Fruit fly (Drosophila melanogaster) whole organism, larva: ENCODE measurements around the gene CTCF.

Source experiments
- noc ChIP-seq: fragments of 200-800 bp; sonication (Bioruptor generic); optimal IDR thresholded peaks from 3 replicates; lab custom pipeline; 2019; ENCODE audit warnings: missing biosample characterization, mild to moderate bottlenecking, missing genetic modification characterization, moderate library complexity

Gene CTCF

DNA sequence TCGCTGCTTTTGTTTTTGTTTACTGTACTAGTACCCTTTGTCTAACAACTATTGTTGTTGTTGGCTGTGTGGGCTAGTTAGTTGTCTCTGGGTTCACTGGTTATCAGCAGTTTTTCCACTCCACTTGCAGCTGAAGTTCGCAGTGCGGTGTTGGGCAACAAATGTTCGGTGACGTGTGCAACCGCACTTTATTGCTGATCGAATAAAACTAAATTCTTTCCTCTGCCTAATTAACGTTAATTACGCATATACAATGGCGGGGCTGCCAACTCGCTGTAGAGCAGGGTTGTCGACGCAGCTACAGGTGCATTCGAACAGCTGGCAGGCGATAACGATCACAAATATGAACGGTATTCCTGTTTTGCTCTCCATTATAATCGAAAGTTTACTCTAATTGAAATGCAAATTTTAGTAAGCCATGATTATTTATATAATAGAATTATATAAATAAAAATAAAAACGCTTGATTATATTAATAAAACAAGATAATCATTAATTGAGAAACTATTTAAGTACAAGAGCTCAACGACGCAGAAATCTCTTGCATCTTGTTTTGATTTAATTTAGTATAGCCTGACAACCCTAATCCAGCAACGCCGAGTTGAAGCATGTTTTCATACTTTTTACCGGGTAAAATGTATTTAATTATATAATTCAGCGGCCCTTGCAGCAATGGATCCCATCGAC lies 27.8 kb downstream of the CTCF start, which contains the start of the genes mrva, CG42307 and mus312:
mrva (minus strand) TSS at position 276 of the 687 bp plus-strand sequence.
CG42307 (plus strand) TSS at position 566 of the 687 bp plus-strand sequence.
mus312 (plus strand) TSS at position 566 of the 687 bp plus-strand sequence.
- no peak for TF ChIP-seq noc (tag; lab: Kevin White, UChicago)

DNA sequence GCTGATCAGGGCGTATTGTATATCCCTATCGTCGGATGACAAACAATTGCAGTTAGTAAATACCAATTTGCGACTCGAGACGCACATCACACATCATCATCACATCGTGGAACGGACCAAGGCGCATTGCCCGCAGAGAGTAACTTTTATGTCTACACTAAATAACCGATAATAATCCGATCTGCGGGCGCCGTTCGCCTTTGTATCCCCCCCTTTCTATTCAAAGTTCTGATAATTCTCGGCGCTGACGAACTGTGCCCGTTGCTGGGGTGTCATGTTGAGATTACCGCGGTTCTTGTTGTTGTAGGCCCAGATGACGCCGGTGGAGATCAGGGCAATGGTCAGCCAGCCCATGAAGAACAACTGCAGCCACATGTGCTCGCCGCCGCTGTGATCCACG lies 29.8 kb downstream of the CTCF start:
- no peak for TF ChIP-seq noc (tag; lab: Kevin White, UChicago)

- TF ChIP-seq noc (tag; lab: Kevin White, UChicago), result peak; percentile 42
Measured at dm6 chr3L:7323348-7323747, 33.2 kb downstream of the CTCF start, which contains the start of the genes RhoGEF4 and Rint1. TSS of gene RhoGEF4 (minus strand) at chr3L:7323411. TSS of gene Rint1 (plus strand) at chr3L:7323619.

- TF ChIP-seq noc (tag; lab: Kevin White, UChicago), result no peak
Measured at dm6 chr3L:7319768-7320167, 36.7 kb downstream of the CTCF start, which contains the start of gene CG8607. TSS of gene CG8607 (plus strand) at chr3L:7320068.

DNA sequence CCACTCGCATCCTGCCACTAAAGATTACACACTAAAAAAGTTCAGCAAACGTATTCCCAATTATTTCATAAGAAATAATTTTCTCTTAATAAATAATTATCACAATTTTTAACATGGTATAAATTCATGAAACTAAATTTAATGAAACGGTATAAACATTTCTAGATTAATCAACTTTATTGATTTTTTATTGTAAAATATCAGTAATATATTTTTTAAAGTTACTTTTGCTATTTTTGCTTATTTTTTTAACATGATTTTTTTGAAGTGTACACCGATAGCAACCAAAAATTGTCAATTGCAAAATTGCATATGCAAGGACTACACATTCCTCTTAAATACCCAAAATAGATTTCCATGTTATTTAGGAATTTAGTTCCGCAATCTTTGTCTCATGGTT lies 42.4 kb downstream of the CTCF start:
- TF ChIP-seq noc (tag; lab: Kevin White, UChicago), result no peak

dm6 chr3L:7313559-7314132 lies 42.9 kb downstream of the CTCF start:
- no peak for TF ChIP-seq noc (tag; lab: Kevin White, UChicago)

DNA sequence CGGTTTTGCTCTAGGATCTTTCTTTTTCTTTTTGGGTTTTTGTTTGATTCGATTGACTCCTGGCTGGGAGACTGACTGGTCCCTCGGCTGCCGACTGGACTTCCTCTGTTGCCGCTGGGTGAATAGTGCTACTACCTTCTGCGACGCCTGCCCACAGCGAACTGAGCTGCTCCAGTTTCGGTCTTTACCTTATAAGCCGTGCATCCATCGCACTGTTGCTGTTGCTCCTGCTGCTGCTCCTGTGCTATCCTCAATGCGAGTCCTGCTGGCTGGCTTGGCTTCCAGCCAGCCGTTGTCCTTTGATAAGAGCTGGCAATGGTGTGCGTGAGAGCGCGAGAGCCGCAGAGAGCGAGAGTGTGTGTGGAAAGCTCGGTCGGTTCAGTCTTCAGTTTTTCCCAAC lies 43.8 kb downstream of the CTCF start, which contains the start of gene unc-13-4A:
unc-13-4A (minus strand) TSS at position 143 of the 400 bp plus-strand sequence.
- no peak for TF ChIP-seq noc (tag; lab: Kevin White, UChicago)
